Worm (Caenorhabditis elegans) whole organism, L4/young adult: ENCODE results near the gene B0507.8.

ENCODE experiments used
- W03F9.2 ChIP-seq: fragments of 150-350 bp; optimal IDR thresholded peaks from 2 replicates; lab custom pipeline; 2014; ENCODE audit warnings: missing biosample characterization, missing genetic modification characterization
- dao-5 ChIP-seq: sonication (generic microtip); optimal IDR thresholded peaks from 2 replicates; lab custom pipeline; 2016; ENCODE audit warnings: missing genotype, missing genetic modification characterization, moderate library complexity, missing compliant biosample characterization
- him-1 ChIP-seq: sonication (generic microtip); optimal IDR thresholded peaks from 2 replicates; lab custom pipeline; 2016; ENCODE audit warnings: missing genotype, missing genetic modification reagents, missing genetic modification characterization, missing compliant biosample characterization

ce11 chrV:8754670-8755069 is 8.1 kb downstream of the B0507.8 start, which contains the start of gene B0507.4:
- TF ChIP-seq dao-5 (tag; lab: Kevin White, UChicago) (no peak), W03F9.2 (tag; lab: Kevin White, UChicago) (no peak), him-1 (tag; lab: Kevin White, UChicago) (no peak)
